Fruit fly (Drosophila melanogaster): Measurements from ENCODE around the gene dpr19.
A peak's percentile ranks its signal among the peaks of the same experiment; 100 is the strongest.

dpr19 gene

DNA sequence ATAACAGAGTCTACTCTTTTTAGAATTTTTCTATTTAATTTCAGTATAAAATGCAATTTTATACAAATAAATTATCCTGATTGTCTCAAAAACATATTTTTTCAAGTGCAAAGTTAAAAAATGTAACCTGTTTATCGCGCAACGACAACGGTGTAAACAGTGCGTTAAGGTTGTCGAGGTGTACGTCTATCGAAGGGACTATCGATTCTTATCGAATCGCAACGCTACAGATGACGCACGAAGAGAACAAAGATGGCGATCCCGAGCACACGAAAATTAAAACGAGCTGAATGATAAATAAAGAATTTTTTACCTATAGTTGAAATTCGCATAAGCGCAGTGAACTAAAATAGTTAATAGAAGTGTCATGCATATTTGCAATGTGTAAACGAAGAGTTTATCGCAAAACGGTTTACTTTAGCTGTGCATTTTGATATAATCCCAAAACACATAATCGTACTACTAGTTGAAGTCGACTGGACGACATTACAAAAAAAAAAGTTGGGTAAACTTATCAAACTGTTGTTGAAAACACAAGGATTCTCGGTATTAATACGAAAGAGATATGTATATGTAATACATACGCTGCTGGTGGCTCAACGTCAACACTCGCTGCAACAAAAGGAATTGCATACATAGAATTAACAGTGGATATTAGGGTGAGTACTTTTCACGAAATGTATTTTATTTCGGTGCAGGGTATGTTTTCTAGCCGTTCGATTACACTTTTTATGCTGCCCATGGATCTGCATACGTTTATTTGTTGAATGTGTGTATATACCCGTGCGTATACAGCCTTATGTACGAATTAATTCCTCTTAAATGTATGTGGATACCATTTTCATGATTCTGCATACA, 12.1 kb downstream of the dpr19 start, which contains the start of gene da (continued):
- TF ChIP-seq bigmax (GFP tag; optimal IDR thresholded peaks at IDR 0.05) (peak; percentile 32), CG8290 (GFP tag; optimal IDR thresholded peaks at IDR 0.05) (peak; percentile 80), CG8290 (tag; optimal IDR thresholded peaks at IDR 0.05) (peak in 1 of 2 experiments; percentile 89), hbn (GFP tag; IDR thresholded peaks at IDR 0.05; ENCODE audit: partially characterized antibody) (peak; percentile 41), Chrac-16 (GFP tag; optimal IDR thresholded peaks at IDR 0.05) (peak; percentile 56), zfh1 (GFP tag; IDR thresholded peaks at IDR 0.05) (peak; percentile 40; the same call in 1 of the 3 replicates), CG18262 (tag; optimal IDR thresholded peaks at IDR 0.05) (peak; percentile 58), maf-S (GFP tag; optimal IDR thresholded peaks at IDR 0.05) (peak; percentile 42), CG30431 (GFP tag; optimal IDR thresholded peaks at IDR 0.05) (no peak), Blimp-1 (GFP tag; optimal IDR thresholded peaks at IDR 0.05) (no peak), Pdp1 (GFP tag; optimal IDR thresholded peaks at IDR 0.05) (peak; percentile 33 to 69), dimm (GFP tag; IDR thresholded peaks at IDR 0.05) (no peak), Bdp1 (GFP tag; optimal IDR thresholded peaks at IDR 0.05) (no peak), Six4 (GFP tag; optimal IDR thresholded peaks at IDR 0.05) (peak; percentile 15), CG12299 (tag; optimal IDR thresholded peaks at IDR 0.05) (no peak), CG17568 (GFP tag; optimal IDR thresholded peaks at IDR 0.05) (peak; percentile 24), usp (GFP tag; optimal IDR thresholded peaks at IDR 0.05) (no peak), CG3847 (GFP tag; IDR thresholded peaks at IDR 0.05) (peak; percentile 15; the same call in 1 of the 2 replicates), trem (tag; optimal IDR thresholded peaks at IDR 0.05) (peak; percentile 59), CG32772 (GFP tag; IDR thresholded peaks at IDR 0.05) (no peak; the same call in 1 of the 2 replicates), CG6683 (GFP tag; optimal IDR thresholded peaks at IDR 0.05) (no peak), knrl (GFP tag; IDR thresholded peaks at IDR 0.05; ENCODE audit: partially characterized antibody) (peak; percentile 50; the same call in 1 of the 3 replicates), pita (GFP tag; optimal IDR thresholded peaks at IDR 0.05) (no peak), Dbx (GFP tag; IDR thresholded peaks at IDR 0.05) (0 out of 3 replicates have a peak, but pooled peaks have one; percentile 15), h (optimal IDR thresholded peaks at IDR 0.05) (no peak), CG6689 (GFP tag; IDR thresholded peaks at IDR 0.05) (peak; percentile 64), Optix (GFP tag; IDR thresholded peaks at IDR 0.05) (no peak), CG2202 (tag; optimal IDR thresholded peaks at IDR 0.05) (no peak), CG11247 (GFP tag; IDR thresholded peaks at IDR 0.05) (peak; percentile 54; the same call in 1 of the 2 replicates), CG6654 (GFP tag; optimal IDR thresholded peaks at IDR 0.05) (no peak), CG31441 (GFP tag; IDR thresholded peaks at IDR 0.05) (peak; percentile 53; the same call in 1 of the 2 replicates), cato (GFP tag; optimal IDR thresholded peaks at IDR 0.05; ENCODE audit: borderline replicate concordance) (no peak), insv (GFP tag; optimal IDR thresholded peaks at IDR 0.05) (no peak), CG11085 (GFP tag; IDR thresholded peaks at IDR 0.05) (no peak), lola (GFP tag; optimal IDR thresholded peaks at IDR 0.05) (peak in 2 of 3 experiments; percentile 42 to 92), CG8089 (GFP tag; optimal IDR thresholded peaks at IDR 0.05) (peak; percentile 32), CG34422 (GFP tag; IDR thresholded peaks at IDR 0.05) (peak; percentile 57; the same call in 2 of the 3 replicates), Meics (GFP tag; optimal IDR thresholded peaks at IDR 0.05) (peak; percentile 61), CG1792 (GFP tag; optimal IDR thresholded peaks at IDR 0.05) (peak; percentile 34), CG15073 (GFP tag; optimal IDR thresholded peaks at IDR 0.05) (no peak), BEAF-32 (GFP tag; optimal IDR thresholded peaks at IDR 0.05) (peak; percentile 69), Dip2 (GFP tag; IDR thresholded peaks at IDR 0.05) (no peak), sim (GFP tag; IDR thresholded peaks at IDR 0.05) (no peak), odd (GFP tag; optimal IDR thresholded peaks at IDR 0.05) (peak; percentile 23), CG34224 (GFP tag; IDR thresholded peaks at IDR 0.05; ENCODE audit: partially characterized antibody) (peak; percentile 68), org-1 (GFP tag; optimal IDR thresholded peaks at IDR 0.05) (no peak), CG1647 (GFP tag; optimal IDR thresholded peaks at IDR 0.05) (peak; percentile 24), CG30020 (tag; optimal IDR thresholded peaks at IDR 0.05) (peak; percentile 99), bowl (GFP tag; IDR thresholded peaks at IDR 0.05) (no peak)
